Worm (Caenorhabditis elegans) whole organism, young adult: Measurements from ENCODE around the gene srw-13.
A peak's percentile ranks its signal among the peaks of the same experiment; 100 is the strongest.

Experiments
- B0261.1 ChIP-seq: sonication (generic microtip); optimal IDR thresholded peaks from 2 replicates; lab custom pipeline; 2016; ENCODE audit warnings: mild to moderate bottlenecking, missing genetic modification characterization, moderate library complexity, missing compliant biosample characterization
- C17E4.6 ChIP-seq: fragments of 200-800 bp; sonication (Bioruptor generic); IDR thresholded peaks from 2 replicates; pipeline ENCODE4 v1.3.6; 2022; ENCODE audit warnings: missing genetic modification reagents, missing genetic modification characterization, missing compliant biosample characterization
- F37B4.10 ChIP-seq: fragments of 200-800 bp; sonication (Bioruptor generic); IDR thresholded peaks from 2 replicates; pipeline ENCODE4 v1.3.6; 2022; ENCODE audit warnings: missing genetic modification characterization, missing compliant biosample characterization
- F39B2.1 ChIP-seq: fragments of 200-800 bp; sonication (Bioruptor generic); IDR thresholded peaks from 2 replicates; pipeline ENCODE4 v1.3.6; 2022; ENCODE audit warnings: missing genetic modification reagents, missing genetic modification characterization, missing compliant biosample characterization
- F49E8.2 ChIP-seq: sonication (generic microtip); optimal IDR thresholded peaks from 3 replicates; lab custom pipeline; 2017; ENCODE audit warnings: missing genetic modification characterization, mild to moderate bottlenecking, missing compliant biosample characterization, antibody characterized with exemption, moderate library complexity; ENCODE audit not compliant: insufficient read depth
- K12H6.12 ChIP-seq: fragments of 200-800 bp; sonication (Bioruptor generic); optimal IDR thresholded peaks from 2 replicates; lab custom pipeline; 2018; ENCODE audit warnings: mild to moderate bottlenecking, missing genetic modification characterization, missing compliant biosample characterization
- T07F8.4 ChIP-seq: sonication (generic microtip); optimal IDR thresholded peaks from 2 replicates; lab custom pipeline; 2016; ENCODE audit warnings: mild to moderate bottlenecking, missing genetic modification characterization, moderate library complexity, missing compliant biosample characterization
- Y53G8AR.9 ChIP-seq: fragments of 200-800 bp; sonication (Bioruptor generic); conservative IDR thresholded peaks from 2 replicates; pipeline ENCODE4 v1.3.6; 2022; ENCODE audit warnings: missing genetic modification reagents, missing genetic modification characterization, missing compliant biosample characterization
- Y56A3A.18 ChIP-seq: fragments of 200-800 bp; sonication (Bioruptor generic); IDR thresholded peaks from 2 replicates; pipeline ENCODE4 v1.3.6; 2022; ENCODE audit warnings: missing genetic modification reagents, missing genetic modification characterization, missing compliant biosample characterization
- Y79H2A.3 ChIP-seq: fragments of 200-800 bp; sonication (Bioruptor generic); conservative IDR thresholded peaks from 2 replicates; pipeline ENCODE4 v1.3.6; 2022; ENCODE audit warnings: missing genetic modification reagents, missing genetic modification characterization, missing compliant biosample characterization
- Y95B8A.8 ChIP-seq: fragments of 200-800 bp; sonication (Bioruptor generic); IDR thresholded peaks from 2 replicates; pipeline ENCODE4 v1.3.6; 2022; ENCODE audit warnings: missing genetic modification reagents, missing genetic modification characterization, missing compliant biosample characterization
- ama-1 ChIP-seq, 3 experiments: fragments of 150-350 bp in 1 of 3; sonication (generic microtip) in 2 of 3; optimal IDR thresholded peaks; 2 replicates each; lab custom pipeline; 2014 to 2018; ENCODE audit warnings: missing biosample characterization in 2 of 3, missing genetic modification characterization in 2 of 3, missing genetic modification reagents in 2 of 3
- attf-3 ChIP-seq: fragments of 200-800 bp; sonication (Bioruptor generic); conservative IDR thresholded peaks from 2 replicates; pipeline ENCODE4 v1.3.6; 2022; ENCODE audit warnings: missing genetic modification reagents, missing genetic modification characterization, missing compliant biosample characterization
- bed-2 ChIP-seq: fragments of 200-800 bp; sonication (Bioruptor generic); IDR thresholded peaks from 2 replicates; pipeline ENCODE4 v1.3.6; 2022; ENCODE audit warnings: missing genetic modification reagents, missing genetic modification characterization, missing compliant biosample characterization
- cebp-2 ChIP-seq: fragments of 200-800 bp; sonication (Bioruptor generic); IDR thresholded peaks from 2 replicates; pipeline ENCODE4 v1.3.6; 2022; ENCODE audit warnings: missing genetic modification characterization, missing compliant biosample characterization
- ceh-100 ChIP-seq: fragments of 200-800 bp; sonication (Bioruptor generic); IDR thresholded peaks from 2 replicates; pipeline ENCODE4 v1.3.6; 2022; ENCODE audit warnings: missing genetic modification reagents, missing genetic modification characterization, missing compliant biosample characterization
- ceh-27 ChIP-seq: fragments of 200-800 bp; sonication (Bioruptor generic); optimal IDR thresholded peaks from 2 replicates; lab custom pipeline; 2018; ENCODE audit warnings: mild to moderate bottlenecking, missing genetic modification characterization, moderate library complexity, missing compliant biosample characterization
- ceh-91 ChIP-seq: fragments of 200-800 bp; sonication (Bioruptor generic); IDR thresholded peaks from 2 replicates; pipeline ENCODE4 v1.3.6; 2022; ENCODE audit warnings: missing genetic modification reagents, missing genetic modification characterization, missing compliant biosample characterization
- die-1 ChIP-seq: sonication (generic microtip); optimal IDR thresholded peaks from 2 replicates; lab custom pipeline; 2016; ENCODE audit warnings: missing genotype, mild to moderate bottlenecking, missing genetic modification characterization, missing compliant biosample characterization
- dox-1 ChIP-seq: fragments of 200-800 bp; sonication (Bioruptor generic); IDR thresholded peaks from 2 replicates; pipeline ENCODE4 v1.3.6; 2022; ENCODE audit warnings: missing genetic modification reagents, missing genetic modification characterization, missing compliant biosample characterization
- ekl-4 ChIP-seq: fragments of 200-800 bp; sonication (Bioruptor generic); IDR thresholded peaks from 2 replicates; pipeline ENCODE4 v1.3.6; 2022; ENCODE audit warnings: missing genetic modification reagents, missing genetic modification characterization, missing compliant biosample characterization
- him-1 ChIP-seq: sonication (generic microtip); optimal IDR thresholded peaks from 2 replicates; lab custom pipeline; 2016; ENCODE audit warnings: missing genotype, missing genetic modification reagents, missing genetic modification characterization, missing compliant biosample characterization
- hmg-1.2 ChIP-seq: fragments of 200-800 bp; sonication (Bioruptor generic); IDR thresholded peaks from 2 replicates; pipeline ENCODE4 v1.3.6; 2022; ENCODE audit warnings: missing genetic modification reagents, missing genetic modification characterization, missing compliant biosample characterization
- let-607 ChIP-seq, 2 experiments: fragments of 200-800 bp in 1 of 2; sonication (Bioruptor generic) in 1 of 2; sonication (generic microtip) in 1 of 2; optimal IDR thresholded peaks; 2 replicates each; lab custom pipeline; 2016 to 2018; ENCODE audit warnings: mild to moderate bottlenecking in 2 of 2, missing compliant biosample characterization in 2 of 2, missing genetic modification characterization in 2 of 2, moderate library complexity in 2 of 2, missing genotype in 1 of 2
- lir-1 ChIP-seq: fragments of 200-800 bp; sonication (Bioruptor generic); conservative IDR thresholded peaks from 2 replicates; pipeline ENCODE4 v1.3.6; 2022; ENCODE audit warnings: missing genetic modification reagents, missing genetic modification characterization, missing compliant biosample characterization
- lsl-1 ChIP-seq: fragments of 200-800 bp; sonication (Bioruptor generic); optimal IDR thresholded peaks from 2 replicates; lab custom pipeline; 2018; ENCODE audit warnings: mild to moderate bottlenecking, missing genetic modification characterization, moderate library complexity, missing compliant biosample characterization
- lsy-27 ChIP-seq: sonication (generic microtip); optimal IDR thresholded peaks from 2 replicates; lab custom pipeline; 2017; ENCODE audit warnings: missing genetic modification characterization, mild to moderate bottlenecking, missing compliant biosample characterization, antibody characterized with exemption, missing genotype, borderline replicate concordance; ENCODE audit not compliant: insufficient read depth
- madf-6 ChIP-seq: fragments of 200-800 bp; sonication (Bioruptor generic); IDR thresholded peaks from 2 replicates; pipeline ENCODE4 v1.3.6; 2022; ENCODE audit warnings: missing genetic modification reagents, missing genetic modification characterization, missing compliant biosample characterization
- mes-4 ChIP-seq: sonication (generic microtip); optimal IDR thresholded peaks from 2 replicates; lab custom pipeline; 2016; ENCODE audit warnings: missing genotype, missing genetic modification characterization, missing compliant biosample characterization
- nhr-179 ChIP-seq: sonication (generic microtip); optimal IDR thresholded peaks from 2 replicates; lab custom pipeline; 2016; ENCODE audit warnings: mild to moderate bottlenecking, missing genetic modification characterization, missing compliant biosample characterization
- pha-4 ChIP-seq: fragments of 150-350 bp; sonication (generic microtip); optimal IDR thresholded peaks from 2 replicates; lab custom pipeline; 2014; ENCODE audit warnings: missing biosample characterization, missing genetic modification reagents, missing genetic modification characterization
- repo-1 ChIP-seq: sonication (generic microtip); optimal IDR thresholded peaks from 2 replicates; lab custom pipeline; 2017; ENCODE audit warnings: mild to moderate bottlenecking, missing genetic modification characterization, missing compliant biosample characterization
- rpc-1 ChIP-seq, 2 experiments: fragments of 150-350 bp in 1 of 2; sonication (generic microtip) in 1 of 2; optimal IDR thresholded peaks; 2 replicates each; lab custom pipeline; 2014 to 2018; ENCODE audit warnings: missing biosample characterization in 1 of 2, missing genetic modification characterization in 1 of 2, missing genetic modification reagents in 1 of 2, missing genotype in 1 of 2
- sea-2 ChIP-seq: fragments of 200-800 bp; sonication (Bioruptor generic); IDR thresholded peaks from 2 replicates; pipeline ENCODE4 v1.3.6; 2022; ENCODE audit warnings: missing genetic modification characterization, missing compliant biosample characterization
- snpc-1.1 ChIP-seq: sonication (generic microtip); optimal IDR thresholded peaks from 2 replicates; lab custom pipeline; 2017; ENCODE audit warnings: missing genetic modification characterization, mild to moderate bottlenecking, missing compliant biosample characterization, antibody characterized with exemption, moderate library complexity, missing genotype, missing genetic modification reagents; ENCODE audit not compliant: insufficient read depth
- snpc-1.3 ChIP-seq: sonication (generic microtip); optimal IDR thresholded peaks from 2 replicates; lab custom pipeline; 2017; ENCODE audit warnings: missing genetic modification characterization, mild to moderate bottlenecking, missing compliant biosample characterization, antibody characterized with exemption, moderate library complexity, missing genotype, missing genetic modification reagents; ENCODE audit not compliant: insufficient read depth
- snpc-3.4 ChIP-seq: sonication (generic microtip); optimal IDR thresholded peaks from 2 replicates; lab custom pipeline; 2017; ENCODE audit warnings: missing genetic modification characterization, mild to moderate bottlenecking, missing compliant biosample characterization, antibody characterized with exemption, moderate library complexity, missing genotype, missing genetic modification reagents
- snpc-4 ChIP-seq, 5 experiments: fragments of 150-350 bp in 1 of 5; sonication (generic microtip) in 4 of 5; optimal IDR thresholded peaks; 2 replicates each; lab custom pipeline; 2014 to 2018; ENCODE audit warnings: missing genetic modification characterization in 5 of 5, missing biosample characterization in 3 of 5, antibody characterized with exemption in 2 of 5, mild to moderate bottlenecking in 2 of 5, missing compliant biosample characterization in 2 of 5, missing genotype in 2 of 5, moderate library complexity in 2 of 5, missing genetic modification reagents in 1 of 5
- tlf-1 ChIP-seq: fragments of 200-800 bp; sonication (Bioruptor generic); optimal IDR thresholded peaks from 2 replicates; lab custom pipeline; 2018; ENCODE audit warnings: mild to moderate bottlenecking, missing genetic modification characterization, missing compliant biosample characterization
- zim-3 ChIP-seq: sonication (generic microtip); optimal IDR thresholded peaks from 2 replicates; lab custom pipeline; 2017; ENCODE audit warnings: mild to moderate bottlenecking, missing genetic modification characterization, moderate library complexity, missing compliant biosample characterization
- ztf-18 ChIP-seq: sonication (generic microtip); optimal IDR thresholded peaks from 2 replicates; lab custom pipeline; 2016; ENCODE audit warnings: missing genotype, mild to moderate bottlenecking, missing genetic modification characterization, missing compliant biosample characterization
- ztf-28 ChIP-seq: fragments of 200-800 bp; sonication (Bioruptor generic); IDR thresholded peaks from 2 replicates; pipeline ENCODE4 v1.3.6; 2022; ENCODE audit warnings: missing genetic modification reagents, missing genetic modification characterization, missing compliant biosample characterization
- ztf-3 ChIP-seq: fragments of 200-800 bp; sonication (Bioruptor generic); optimal IDR thresholded peaks from 2 replicates; lab custom pipeline; 2018; ENCODE audit warnings: mild to moderate bottlenecking, missing genetic modification characterization, missing compliant biosample characterization
- ztf-6 ChIP-seq: fragments of 200-800 bp; sonication (Bioruptor generic); IDR thresholded peaks from 2 replicates; pipeline ENCODE4 v1.3.6; 2022; ENCODE audit warnings: missing genetic modification reagents, missing genetic modification characterization, missing compliant biosample characterization

srw-13 gene

ce11 chrV:15186259-15186927 lies 45.9 kb upstream of the srw-13 start, which contains the start of gene Y75B12B.3 (continued):
- TF ChIP-seq ceh-91 = no peak
- no peak for TF ChIP-seq K12H6.12 (tag; lab: Kevin White, UChicago)
- no peak for TF ChIP-seq snpc-1.1 (tag; lab: Kevin White, UChicago)
- TF ChIP-seq cebp-2 (GFP tag; lab: Robert Waterston, UW) = no peak
- peak; percentile 73 for TF ChIP-seq madf-6 (GFP tag; lab: Robert Waterston, UW)
- peak; percentile 67; the same call in 1 of the 2 replicates for TF ChIP-seq Y53G8AR.9 (GFP tag; lab: Robert Waterston, UW)
- no peak for TF ChIP-seq pha-4 (tag; lab: Kevin White, UChicago)
- TF ChIP-seq C17E4.6 (GFP tag; lab: Robert Waterston, UW) = 0 out of 2 replicates have a peak, but pooled peaks have one; percentile 27
- no peak for TF ChIP-seq mes-4
- TF ChIP-seq tlf-1 = peak; percentile 51
- 0 out of 2 replicates have a peak, but pooled peaks have one; percentile 32 for TF ChIP-seq Y79H2A.3 (GFP tag; lab: Robert Waterston, UW)
- no peak for TF ChIP-seq ztf-28 (GFP tag; lab: Robert Waterston, UW)
- peak; percentile 73 for TF ChIP-seq ama-1 (optimal IDR thresholded peaks at IDR 0.05; lab: Kevin White, UChicago)
- peak in 1 of 2 experiments; percentile 9 for TF ChIP-seq ama-1 (GFP tag; optimal IDR thresholded peaks at IDR 0.05; lab: Kevin White, UChicago)
- no peak for TF ChIP-seq F37B4.10 (GFP tag; lab: Robert Waterston, UW)
- TF ChIP-seq dox-1 (GFP tag; lab: Robert Waterston, UW) = peak; percentile 32; the same call in 1 of the 2 replicates
- TF ChIP-seq die-1 (tag; lab: Kevin White, UChicago) = peak; percentile 36
- peak; percentile 48 for TF ChIP-seq snpc-4 (GFP tag; optimal IDR thresholded peaks at IDR 0.05; lab: Kevin White, UChicago)
- peak in 2 of 4 experiments; percentile 0 to 37 for TF ChIP-seq snpc-4 (tag; optimal IDR thresholded peaks at IDR 0.05; lab: Kevin White, UChicago)
- peak; percentile 47 for TF ChIP-seq lsl-1 (GFP tag; lab: Kevin White, UChicago)
- peak; percentile 76; the same call in 1 of the 2 replicates for TF ChIP-seq ekl-4
- TF ChIP-seq snpc-1.3 (tag; lab: Kevin White, UChicago) = peak; percentile 43
- TF ChIP-seq T07F8.4 (tag; lab: Kevin White, UChicago) = no peak
- TF ChIP-seq Y56A3A.18 (GFP tag; lab: Robert Waterston, UW) = peak; percentile 41; the same call in 1 of the 2 replicates
- peak; percentile 47; the same call in 1 of the 2 replicates for TF ChIP-seq ceh-100 (GFP tag; lab: Robert Waterston, UW)
- TF ChIP-seq lir-1 = no peak
- TF ChIP-seq ztf-6 (GFP tag; lab: Robert Waterston, UW) = no peak
- peak; percentile 24 for TF ChIP-seq snpc-3.4 (tag; lab: Kevin White, UChicago)
- no peak for TF ChIP-seq nhr-179
- TF ChIP-seq ztf-18 (tag; lab: Kevin White, UChicago) = peak; percentile 54
- TF ChIP-seq lsy-27 = no peak
- TF ChIP-seq sea-2 (GFP tag; lab: Robert Waterston, UW) = no peak
- TF ChIP-seq let-607 (tag; optimal IDR thresholded peaks at IDR 0.05; lab: Kevin White, UChicago) = no peak
- TF ChIP-seq F49E8.2 (tag; lab: Kevin White, UChicago) = peak; percentile 84
- no peak for TF ChIP-seq ztf-3 (GFP tag; lab: Kevin White, UChicago)
- no peak for TF ChIP-seq repo-1 (tag; lab: Kevin White, UChicago)
- TF ChIP-seq B0261.1 (tag; lab: Kevin White, UChicago) = peak; percentile 7
- peak; percentile 57 for TF ChIP-seq him-1 (tag; lab: Kevin White, UChicago)
- TF ChIP-seq zim-3 (tag; lab: Kevin White, UChicago) = no peak
- TF ChIP-seq hmg-1.2 = 0 out of 2 replicates have a peak, but pooled peaks have one; percentile 10
- no peak for TF ChIP-seq bed-2 (GFP tag; lab: Robert Waterston, UW)
- no peak for TF ChIP-seq rpc-1 (optimal IDR thresholded peaks at IDR 0.05; lab: Kevin White, UChicago)
- no peak for TF ChIP-seq rpc-1 (tag; optimal IDR thresholded peaks at IDR 0.05; lab: Kevin White, UChicago)
- TF ChIP-seq Y95B8A.8 (GFP tag; lab: Robert Waterston, UW) = 0 out of 2 replicates have a peak, but pooled peaks have one; percentile 5
- peak; percentile 27; the same call in 1 of the 2 replicates for TF ChIP-seq F39B2.1 (GFP tag; lab: Robert Waterston, UW)
- no peak for TF ChIP-seq ceh-27 (GFP tag; lab: Kevin White, UChicago)
- no peak for TF ChIP-seq attf-3 (GFP tag; lab: Robert Waterston, UW)
